Worm (Caenorhabditis elegans): ENCODE measurements around the gene puf-8.

puf-8 gene

DNA sequence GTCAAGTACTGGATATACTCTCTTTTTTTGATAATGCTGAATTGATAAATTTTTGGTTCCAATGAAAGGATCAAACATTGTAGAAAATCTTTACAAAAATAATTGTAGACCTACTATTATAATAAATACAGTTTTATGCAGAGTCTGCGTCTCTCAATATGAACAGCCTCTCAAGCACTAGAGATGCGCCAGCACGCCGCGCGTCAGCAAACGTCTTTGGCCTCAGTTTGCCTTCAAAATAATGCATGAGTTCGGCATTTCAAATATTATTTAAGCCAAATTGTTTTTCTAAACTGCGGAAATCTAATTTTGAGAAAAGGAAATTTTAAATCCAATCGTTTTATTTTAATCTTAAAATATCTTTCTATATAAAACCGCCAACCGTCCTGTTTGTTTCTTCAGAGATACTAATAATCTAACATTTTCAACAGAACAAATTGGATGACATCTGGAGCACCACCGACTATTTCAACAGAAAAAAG lies 3.7 kb upstream of the puf-8 start, which contains the start of gene cul-4:
Gene cul-4, plus strand, starts transcription at position 432 of the 482 bp plus-strand sequence.
- TF ChIP-seq T22C8.4 (GFP tag; IDR thresholded peaks at IDR 0.05) (no peak), ztf-23 (GFP tag; IDR thresholded peaks at IDR 0.05) (no peak), flt-1 (GFP tag; IDR thresholded peaks at IDR 0.05) (no peak), ztf-29 (GFP tag; IDR thresholded peaks at IDR 0.05) (no peak), ref-1 (GFP tag; conservative IDR thresholded peaks at IDR 0.05) (no peak)

DNA sequence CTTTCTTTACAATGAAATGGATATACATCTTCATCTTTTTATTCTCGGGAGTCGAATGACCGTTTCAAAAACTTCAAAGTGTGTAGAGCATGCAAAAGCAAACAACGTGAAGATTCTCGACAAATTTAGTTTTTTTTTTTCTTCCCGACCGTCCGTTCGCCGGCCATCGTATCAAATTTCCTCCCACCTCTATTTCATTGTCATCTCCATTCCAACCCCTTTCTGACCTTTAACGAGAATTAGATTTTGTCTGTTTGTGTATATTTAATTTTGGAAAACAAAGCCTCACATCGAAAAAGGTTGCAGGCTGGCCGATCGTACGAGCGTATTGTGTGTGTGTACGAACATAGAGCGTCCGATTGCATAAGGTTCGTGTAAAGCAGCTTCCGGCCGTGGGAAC lies 995 bp upstream of the puf-8 start, which contains the start of gene C30G12.1:
Gene C30G12.1, plus strand, starts transcription at position 301 of the 400 bp plus-strand sequence.
- no peak for TF ChIP-seq ztf-29 (GFP tag; IDR thresholded peaks at IDR 0.05)
- no peak for TF ChIP-seq tab-1 (GFP tag; IDR thresholded peaks at IDR 0.05)
- no peak for TF ChIP-seq ztf-23 (GFP tag; IDR thresholded peaks at IDR 0.05)
- no peak for TF ChIP-seq ref-1 (GFP tag; conservative IDR thresholded peaks at IDR 0.05)
- no peak for TF ChIP-seq klf-2 (GFP tag; conservative IDR thresholded peaks at IDR 0.05)
- no peak for TF ChIP-seq med-1 (GFP tag; optimal IDR thresholded peaks at IDR 0.05; ENCODE audit: insufficient read depth)
- no peak for TF ChIP-seq flt-1 (GFP tag; IDR thresholded peaks at IDR 0.05)
- TF ChIP-seq T22C8.4 (GFP tag; IDR thresholded peaks at IDR 0.05): no peak

DNA sequence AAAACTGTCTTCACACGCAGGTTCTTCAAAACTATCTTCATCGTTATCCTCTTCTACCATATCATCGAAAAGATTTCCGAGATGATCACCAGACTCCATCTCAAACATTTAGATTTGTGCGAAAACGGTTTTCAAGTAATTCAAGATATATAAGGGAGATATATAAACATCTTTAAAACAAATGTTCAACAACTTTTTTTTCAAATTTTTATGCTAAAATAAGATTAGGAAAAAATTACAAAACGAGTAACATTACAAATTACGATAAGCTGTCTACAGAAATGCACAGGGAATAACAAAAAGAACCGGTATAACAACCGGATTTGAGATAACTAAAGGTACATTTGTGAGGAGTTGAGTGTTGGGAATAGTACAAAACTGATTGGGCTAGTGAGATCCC lies 2.1 kb downstream of the puf-8 start, which contains the start of gene C30G12.6:
Gene C30G12.6, minus strand, starts transcription at position 101 of the 400 bp plus-strand sequence.
- no peak for TF ChIP-seq flt-1 (GFP tag; IDR thresholded peaks at IDR 0.05)
- no peak for TF ChIP-seq ztf-29 (GFP tag; IDR thresholded peaks at IDR 0.05)
- no peak for TF ChIP-seq tab-1 (GFP tag; IDR thresholded peaks at IDR 0.05)
- TF ChIP-seq T22C8.4 (GFP tag; IDR thresholded peaks at IDR 0.05): no peak
- no peak for TF ChIP-seq klf-2 (GFP tag; conservative IDR thresholded peaks at IDR 0.05)
- TF ChIP-seq med-1 (GFP tag; optimal IDR thresholded peaks at IDR 0.05; ENCODE audit: insufficient read depth): no peak
- no peak for TF ChIP-seq ref-1 (GFP tag; conservative IDR thresholded peaks at IDR 0.05)

DNA sequence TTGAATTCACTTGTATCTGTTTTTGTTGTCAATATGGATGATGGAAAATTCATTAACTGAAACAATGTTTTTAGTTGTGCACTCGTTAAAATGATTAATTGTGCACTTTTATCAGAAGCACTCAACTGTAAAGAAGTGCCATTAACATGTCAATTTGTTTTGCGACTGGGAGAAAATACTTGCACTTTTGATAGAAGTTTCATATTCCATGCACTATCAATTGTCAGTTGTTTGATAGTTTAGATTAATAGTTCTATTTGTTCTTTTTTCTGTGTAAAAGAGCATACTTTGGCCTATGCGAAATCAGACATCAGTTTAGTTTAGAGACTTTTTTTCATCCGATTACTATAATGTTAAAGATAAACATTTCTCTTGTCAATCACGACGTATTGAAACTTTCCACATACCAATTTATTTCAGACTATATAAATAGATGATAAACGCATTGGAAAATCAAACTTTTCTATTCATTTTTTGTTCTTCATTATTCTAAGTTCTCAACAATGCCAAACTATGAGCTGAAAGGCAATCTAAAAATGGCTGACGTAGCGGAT lies 8.0 kb downstream of the puf-8 start, which contains the start of gene C30G12.2:
Gene C30G12.2, plus strand, starts transcription at position 504 of the 554 bp plus-strand sequence.
- TF ChIP-seq ztf-29 (GFP tag; IDR thresholded peaks at IDR 0.05): no peak
- TF ChIP-seq ztf-23 (GFP tag; IDR thresholded peaks at IDR 0.05): no peak
- no peak for TF ChIP-seq klf-2 (GFP tag; conservative IDR thresholded peaks at IDR 0.05)
- TF ChIP-seq ref-1 (GFP tag; conservative IDR thresholded peaks at IDR 0.05): no peak
- TF ChIP-seq med-1 (GFP tag; optimal IDR thresholded peaks at IDR 0.05; ENCODE audit: insufficient read depth): no peak
- no peak for TF ChIP-seq cog-1 (tag; optimal IDR thresholded peaks at IDR 0.05)
- TF ChIP-seq T22C8.4 (GFP tag; IDR thresholded peaks at IDR 0.05): no peak
- TF ChIP-seq tab-1 (GFP tag; IDR thresholded peaks at IDR 0.05): no peak
- TF ChIP-seq flt-1 (GFP tag; IDR thresholded peaks at IDR 0.05): no peak

DNA sequence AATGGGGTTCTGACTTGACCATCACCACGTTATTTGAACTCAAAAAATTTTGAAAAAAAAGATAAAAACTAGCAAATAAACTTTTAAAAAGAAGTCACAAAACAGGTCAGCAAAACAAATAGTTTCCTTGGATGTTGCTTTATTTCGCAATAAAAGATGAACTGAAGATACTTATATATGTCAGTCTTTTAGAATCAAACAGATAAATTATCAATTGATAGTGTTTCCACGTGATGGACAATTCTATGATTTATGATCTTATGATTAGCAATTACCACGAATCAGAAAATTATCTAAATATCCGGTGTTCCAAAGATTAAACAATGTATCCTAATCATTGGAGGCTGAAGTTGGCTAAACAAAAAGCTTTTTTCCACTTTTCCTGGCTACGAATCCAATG lies 10.3 kb downstream of the puf-8 start:
- TF ChIP-seq med-1 (GFP tag; optimal IDR thresholded peaks at IDR 0.05; ENCODE audit: insufficient read depth): no peak
- TF ChIP-seq tab-1 (GFP tag; IDR thresholded peaks at IDR 0.05): no peak
- no peak for TF ChIP-seq ztf-23 (GFP tag; IDR thresholded peaks at IDR 0.05)
- no peak for TF ChIP-seq ztf-29 (GFP tag; IDR thresholded peaks at IDR 0.05)
- no peak for TF ChIP-seq flt-1 (GFP tag; IDR thresholded peaks at IDR 0.05)
- no peak for TF ChIP-seq cog-1 (tag; optimal IDR thresholded peaks at IDR 0.05)
- no peak for TF ChIP-seq klf-2 (GFP tag; conservative IDR thresholded peaks at IDR 0.05)
- TF ChIP-seq T22C8.4 (GFP tag; IDR thresholded peaks at IDR 0.05): no peak
- TF ChIP-seq ref-1 (GFP tag; conservative IDR thresholded peaks at IDR 0.05): no peak

DNA sequence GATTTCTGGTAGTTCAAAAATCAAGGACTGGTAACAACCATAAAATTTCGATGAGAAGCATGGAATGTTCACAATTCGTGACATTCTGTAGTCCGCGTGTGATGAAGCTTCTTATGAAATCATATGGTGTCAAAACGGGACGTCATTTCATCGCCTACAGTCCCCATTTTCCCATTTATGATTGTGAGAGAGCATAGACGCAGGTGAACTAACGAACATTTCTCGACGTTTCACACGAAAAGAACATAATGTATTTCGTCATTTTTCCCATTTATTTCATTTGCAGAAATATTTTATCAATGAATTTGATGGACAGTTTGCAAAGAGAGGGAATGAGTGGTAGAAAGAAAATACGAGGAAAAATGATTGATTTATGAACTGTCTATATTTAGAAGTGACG lies 10.9 kb downstream of the puf-8 start:
- TF ChIP-seq tab-1 (GFP tag; IDR thresholded peaks at IDR 0.05) (no peak), ztf-29 (GFP tag; IDR thresholded peaks at IDR 0.05) (no peak), med-1 (GFP tag; optimal IDR thresholded peaks at IDR 0.05; ENCODE audit: insufficient read depth) (no peak), klf-2 (GFP tag; conservative IDR thresholded peaks at IDR 0.05) (no peak), ztf-23 (GFP tag; IDR thresholded peaks at IDR 0.05) (no peak), cog-1 (tag; optimal IDR thresholded peaks at IDR 0.05) (no peak), T22C8.4 (GFP tag; IDR thresholded peaks at IDR 0.05) (no peak), ref-1 (GFP tag; conservative IDR thresholded peaks at IDR 0.05) (no peak), flt-1 (GFP tag; IDR thresholded peaks at IDR 0.05) (no peak)

DNA sequence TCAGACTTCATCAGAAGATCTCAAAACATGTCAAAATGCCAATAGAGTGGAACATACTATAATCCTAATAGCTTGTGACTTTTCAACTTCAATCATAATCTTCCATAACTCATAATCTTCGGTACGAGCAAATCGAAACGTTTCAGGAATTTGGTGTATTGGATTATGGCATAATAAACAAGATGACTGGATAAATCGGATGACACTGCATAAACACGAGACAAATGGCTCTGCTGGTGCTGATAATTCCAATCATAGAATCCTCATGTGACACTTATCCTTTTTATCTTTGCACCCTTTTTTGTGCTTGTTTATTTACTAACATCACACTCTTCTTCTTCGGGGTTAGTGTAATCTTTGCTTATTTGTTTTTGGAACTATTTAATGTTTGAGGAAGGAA lies 15.0 kb downstream of the puf-8 start:
- no peak for TF ChIP-seq klf-2 (GFP tag; conservative IDR thresholded peaks at IDR 0.05)
- no peak for TF ChIP-seq ztf-23 (GFP tag; IDR thresholded peaks at IDR 0.05)
- TF ChIP-seq ref-1 (GFP tag; conservative IDR thresholded peaks at IDR 0.05): no peak
- TF ChIP-seq flt-1 (GFP tag; IDR thresholded peaks at IDR 0.05): no peak
- no peak for TF ChIP-seq tab-1 (GFP tag; IDR thresholded peaks at IDR 0.05)
- no peak for TF ChIP-seq med-1 (GFP tag; optimal IDR thresholded peaks at IDR 0.05; ENCODE audit: insufficient read depth)
- no peak for TF ChIP-seq cog-1 (tag; optimal IDR thresholded peaks at IDR 0.05)
- no peak for TF ChIP-seq ztf-29 (GFP tag; IDR thresholded peaks at IDR 0.05)
- TF ChIP-seq T22C8.4 (GFP tag; IDR thresholded peaks at IDR 0.05): no peak

DNA sequence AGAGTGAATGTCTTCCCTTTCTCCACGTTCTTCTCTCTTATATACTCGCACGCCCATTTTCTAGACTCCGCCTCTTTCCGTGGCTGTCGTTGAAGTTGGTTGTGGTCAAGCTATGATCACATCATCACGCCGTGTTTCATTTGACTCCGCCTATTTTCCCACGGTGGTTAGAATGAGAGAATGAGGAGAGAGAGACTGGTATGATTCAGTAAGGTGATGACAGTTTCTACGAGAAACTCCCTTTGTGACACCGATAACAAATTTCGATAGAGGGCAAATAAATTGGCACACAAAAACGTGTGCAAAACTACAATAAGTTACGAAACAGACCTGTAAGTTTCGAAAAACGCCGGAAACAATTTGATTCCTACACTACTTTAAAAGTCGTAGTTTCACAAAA lies 17.5 kb downstream of the puf-8 start:
- TF ChIP-seq ztf-29 (GFP tag; IDR thresholded peaks at IDR 0.05) (no peak), med-1 (GFP tag; optimal IDR thresholded peaks at IDR 0.05; ENCODE audit: insufficient read depth) (no peak), klf-2 (GFP tag; conservative IDR thresholded peaks at IDR 0.05) (no peak)

DNA sequence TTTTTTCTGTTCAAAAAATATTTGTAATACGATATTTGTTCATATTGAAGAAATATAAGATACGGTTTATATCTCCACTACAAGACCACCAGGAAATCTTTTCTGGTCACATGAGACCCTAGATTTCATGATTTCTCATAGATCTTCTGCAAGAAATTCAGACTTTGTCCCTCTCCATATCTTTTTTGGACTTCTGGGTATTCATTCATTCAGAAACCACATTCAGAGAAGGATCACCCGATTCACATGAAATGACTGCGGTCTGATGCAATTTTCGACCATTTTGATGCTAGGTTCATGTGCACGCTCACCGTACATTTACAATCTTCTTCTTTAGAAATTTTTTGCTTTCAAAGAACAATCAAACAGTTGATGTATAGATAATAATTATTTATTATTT lies 18.2 kb downstream of the puf-8 start:
- TF ChIP-seq klf-2 (GFP tag; conservative IDR thresholded peaks at IDR 0.05) (no peak), T22C8.4 (GFP tag; IDR thresholded peaks at IDR 0.05) (no peak), ztf-29 (GFP tag; IDR thresholded peaks at IDR 0.05) (no peak), med-1 (GFP tag; optimal IDR thresholded peaks at IDR 0.05; ENCODE audit: insufficient read depth) (no peak), cog-1 (tag; optimal IDR thresholded peaks at IDR 0.05) (no peak), flt-1 (GFP tag; IDR thresholded peaks at IDR 0.05) (no peak), ref-1 (GFP tag; conservative IDR thresholded peaks at IDR 0.05) (no peak), tab-1 (GFP tag; IDR thresholded peaks at IDR 0.05) (no peak), ztf-23 (GFP tag; IDR thresholded peaks at IDR 0.05) (no peak)

DNA sequence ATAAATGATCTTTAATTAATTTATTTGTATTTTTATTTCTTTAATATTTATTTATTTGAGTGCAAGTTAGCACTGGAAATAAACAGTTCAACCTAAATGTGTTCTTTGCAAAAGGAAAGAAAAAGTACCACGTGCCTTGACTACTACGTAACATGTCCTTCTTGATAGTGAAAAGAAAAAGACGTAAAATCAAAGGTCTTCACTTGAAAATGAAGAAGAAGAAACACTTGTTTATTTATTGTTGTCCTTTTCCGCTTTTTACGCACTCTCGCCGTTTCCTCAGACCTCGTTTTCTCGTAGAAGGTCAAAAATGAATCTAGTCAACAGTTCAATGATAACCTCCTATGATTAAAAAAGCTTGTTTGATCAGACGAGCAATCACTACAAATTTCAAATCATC lies 20.1 kb downstream of the puf-8 start:
- TF ChIP-seq ztf-23 (GFP tag; IDR thresholded peaks at IDR 0.05) (no peak), ref-1 (GFP tag; conservative IDR thresholded peaks at IDR 0.05) (no peak), tab-1 (GFP tag; IDR thresholded peaks at IDR 0.05) (no peak), T22C8.4 (GFP tag; IDR thresholded peaks at IDR 0.05) (no peak)

Measured in whole organism, midembryonic.